Worm (Caenorhabditis elegans): ENCODE results near the gene F26F12.4.
A peak's percentile ranks its signal among the peaks of the same experiment; 100 is the strongest.

The F26F12.4 gene

ce11 chrV:5846729-5847128 lies 22.4 kb downstream of the F26F12.4 start:
- TF ChIP-seq M03D4.4 (tag; optimal IDR thresholded peaks at IDR 0.05) = no peak
- no peak for TF ChIP-seq zip-8 (tag; optimal IDR thresholded peaks at IDR 0.05)
- no peak for TF ChIP-seq ztf-11 (tag; optimal IDR thresholded peaks at IDR 0.05)
- TF ChIP-seq hlh-1 (tag; optimal IDR thresholded peaks at IDR 0.05) = no peak
- no peak for TF ChIP-seq nhr-237 (tag; optimal IDR thresholded peaks at IDR 0.05)
- no peak for TF ChIP-seq snpc-4 (tag; optimal IDR thresholded peaks at IDR 0.05)
- peak; percentile 67 for TF ChIP-seq cnd-1 (tag; optimal IDR thresholded peaks at IDR 0.05)
- TF ChIP-seq mep-1 (tag; optimal IDR thresholded peaks at IDR 0.05) = peak; percentile 7
- TF ChIP-seq elt-1 (tag; optimal IDR thresholded peaks at IDR 0.05; ENCODE audit: borderline replicate concordance, insufficient read depth) = no peak
- no peak for TF ChIP-seq lsy-2 (tag; optimal IDR thresholded peaks at IDR 0.05)
- no peak for TF ChIP-seq nhr-28 (tag; optimal IDR thresholded peaks at IDR 0.05)
- no peak for TF ChIP-seq elt-3 (tag; optimal IDR thresholded peaks at IDR 0.05)
- peak; percentile 21 for TF ChIP-seq nhr-2 (tag; optimal IDR thresholded peaks at IDR 0.05)
- TF ChIP-seq ceh-43 (GFP tag; optimal IDR thresholded peaks at IDR 0.05) = no peak
- TF ChIP-seq mls-2 (tag; optimal IDR thresholded peaks at IDR 0.05) = peak; percentile 61
- TF ChIP-seq ces-1 (GFP tag; optimal IDR thresholded peaks at IDR 0.05) = peak; percentile 42
- TF ChIP-seq pha-4 (tag; optimal IDR thresholded peaks at IDR 0.05) = no peak

- TF ChIP-seq nhr-76 (tag; optimal IDR thresholded peaks at IDR 0.05) (no peak), unc-120 (tag; optimal IDR thresholded peaks at IDR 0.05; ENCODE audit: poor library complexity, severe bottlenecking) (peak; percentile 15), lsy-2 (tag; optimal IDR thresholded peaks at IDR 0.05) (no peak)
These were observed 23.4 kb downstream of the F26F12.4 start, which contains the start of gene F26F12.3 for ce11 chrV:5845669-5846189. Gene F26F12.3 (minus strand): TSS chrV:5845719.

- TF ChIP-seq ceh-43 (GFP tag; optimal IDR thresholded peaks at IDR 0.05) (no peak), elt-3 (tag; optimal IDR thresholded peaks at IDR 0.05) (no peak), M03D4.4 (tag; optimal IDR thresholded peaks at IDR 0.05) (no peak), nhr-12 (tag; optimal IDR thresholded peaks at IDR 0.05) (no peak), flh-1 (GFP tag; optimal IDR thresholded peaks at IDR 0.05) (no peak), sem-2 (GFP tag; optimal IDR thresholded peaks at IDR 0.05) (no peak), zip-8 (tag; optimal IDR thresholded peaks at IDR 0.05) (no peak), tbx-8 (GFP tag; optimal IDR thresholded peaks at IDR 0.05) (no peak), unc-62 (GFP tag; optimal IDR thresholded peaks at IDR 0.05) (no peak), unc-120 (tag; optimal IDR thresholded peaks at IDR 0.05; ENCODE audit: poor library complexity, severe bottlenecking) (no peak), lsy-2 (tag; optimal IDR thresholded peaks at IDR 0.05) (no peak), ceh-39 (tag; optimal IDR thresholded peaks at IDR 0.05) (no peak), elt-1 (tag; optimal IDR thresholded peaks at IDR 0.05; ENCODE audit: borderline replicate concordance, insufficient read depth) (no peak), drap-1 (GFP tag; optimal IDR thresholded peaks at IDR 0.05) (no peak), snpc-4 (tag; optimal IDR thresholded peaks at IDR 0.05) (no peak), nhr-237 (tag; optimal IDR thresholded peaks at IDR 0.05) (no peak), lin-13 (tag; optimal IDR thresholded peaks at IDR 0.05) (no peak)
These were observed 24.0 kb downstream of the F26F12.4 start for ce11 chrV:5845162-5845561.

ce11 chrV:5844349-5844760 lies 24.8 kb downstream of the F26F12.4 start:
- TF ChIP-seq blmp-1 (tag; optimal IDR thresholded peaks at IDR 0.05) = no peak
- no peak for TF ChIP-seq ham-2 (GFP tag; optimal IDR thresholded peaks at IDR 0.05)
- no peak for TF ChIP-seq pha-4 (tag; optimal IDR thresholded peaks at IDR 0.05)
- TF ChIP-seq nhr-76 (tag; optimal IDR thresholded peaks at IDR 0.05) = no peak

ce11 chrV:5843415-5844337 lies 25.5 kb downstream of the F26F12.4 start:
- no peak for TF ChIP-seq snpc-4 (tag; optimal IDR thresholded peaks at IDR 0.05)
- TF ChIP-seq pha-4 (tag; optimal IDR thresholded peaks at IDR 0.05) = no peak
- no peak for TF ChIP-seq mls-2 (tag; optimal IDR thresholded peaks at IDR 0.05)
- TF ChIP-seq nhr-12 (tag; optimal IDR thresholded peaks at IDR 0.05) = no peak
- peak; percentile 13 for TF ChIP-seq ceh-83 (GFP tag; optimal IDR thresholded peaks at IDR 0.05)
- no peak for TF ChIP-seq mep-1 (tag; optimal IDR thresholded peaks at IDR 0.05)
- no peak for TF ChIP-seq nhr-237 (tag; optimal IDR thresholded peaks at IDR 0.05)
- TF ChIP-seq drap-1 (GFP tag; optimal IDR thresholded peaks at IDR 0.05) = peak; percentile 6
